Fruit fly (Drosophila melanogaster) whole organism, prepupa: ENCODE data around the gene CG15144.

Experiments
- CG11762 ChIP-seq: fragments of 200-800 bp; sonication (Bioruptor generic); optimal IDR thresholded peaks from 3 replicates; lab custom pipeline; 2016; ENCODE audit warnings: missing biosample characterization, missing genetic modification characterization; ENCODE audit not compliant: insufficient read depth
- CG16779 ChIP-seq: fragments of 200-800 bp; sonication (Bioruptor generic); optimal IDR thresholded peaks from 3 replicates; lab custom pipeline; 2017; ENCODE audit warnings: missing biosample characterization, mild to moderate bottlenecking, missing genetic modification characterization
- CG9139 ChIP-seq: fragments of 200-800 bp; sonication (Bioruptor generic); optimal IDR thresholded peaks from 3 replicates; lab custom pipeline; 2017; ENCODE audit warnings: missing biosample characterization, mild to moderate bottlenecking, missing genetic modification characterization
- Hr4 ChIP-seq: fragments of 200-800 bp; sonication (Bioruptor generic); optimal IDR thresholded peaks from 3 replicates; lab custom pipeline; 2016; ENCODE audit warnings: missing biosample characterization, missing genetic modification characterization
- esn ChIP-seq: fragments of 200-800 bp; sonication (Bioruptor generic); optimal IDR thresholded peaks from 2 replicates; lab custom pipeline; 2016; ENCODE audit warnings: missing biosample characterization, mild to moderate bottlenecking, missing genetic modification characterization, moderate library complexity

dm6 chr2L:17498721-17499120 is 30.2 kb downstream of the CG15144 start, which contains the start of gene CG15142:
- TF ChIP-seq CG11762: no peak
- TF ChIP-seq CG16779: no peak
- no peak for TF ChIP-seq CG9139
- TF ChIP-seq Hr4 (GFP tag; lab: Kevin White, UChicago): no peak
- TF ChIP-seq esn (GFP tag; lab: Kevin White, UChicago): no peak
